Worm (Caenorhabditis elegans) whole organism, late embryonic: ENCODE measurements around the gene lgc-45.

Experiments
- ahr-1 ChIP-seq: sonication (generic microtip); optimal IDR thresholded peaks from 2 replicates; lab custom pipeline; 2016; ENCODE audit warnings: missing genetic modification characterization, missing compliant biosample characterization
- elt-2 ChIP-seq: sonication (generic microtip); optimal IDR thresholded peaks from 2 replicates; lab custom pipeline; 2016; ENCODE audit warnings: missing genetic modification reagents, missing genetic modification characterization, missing compliant biosample characterization
- lin-11 ChIP-seq: fragments of 200-800 bp; sonication (Bioruptor generic); optimal IDR thresholded peaks from 2 replicates; lab custom pipeline; 2018; ENCODE audit warnings: mild to moderate bottlenecking, missing genetic modification characterization, missing compliant biosample characterization
- pros-1 ChIP-seq: fragments of 150-350 bp; optimal IDR thresholded peaks from 2 replicates; lab custom pipeline; 2014; ENCODE audit warnings: missing biosample characterization, missing genetic modification reagents, missing genetic modification characterization
- tbx-2 ChIP-seq: sonication (generic microtip); optimal IDR thresholded peaks from 2 replicates; lab custom pipeline; 2016; ENCODE audit warnings: missing genetic modification characterization, missing compliant biosample characterization

- TF ChIP-seq lin-11 (tag; lab: Kevin White, UChicago) (no peak), tbx-2 (tag; lab: Kevin White, UChicago) (no peak), elt-2 (tag; lab: Kevin White, UChicago) (no peak), pros-1 (tag; lab: Kevin White, UChicago) (no peak), ahr-1 (tag; lab: Kevin White, UChicago) (no peak)
Measured at ce11 chrII:3562419-3562818, 5.1 kb downstream of the lgc-45 start, which contains the start of gene W10G11.3.
